Worm (Caenorhabditis elegans): ENCODE results near the gene C48B4.13.

DNA sequence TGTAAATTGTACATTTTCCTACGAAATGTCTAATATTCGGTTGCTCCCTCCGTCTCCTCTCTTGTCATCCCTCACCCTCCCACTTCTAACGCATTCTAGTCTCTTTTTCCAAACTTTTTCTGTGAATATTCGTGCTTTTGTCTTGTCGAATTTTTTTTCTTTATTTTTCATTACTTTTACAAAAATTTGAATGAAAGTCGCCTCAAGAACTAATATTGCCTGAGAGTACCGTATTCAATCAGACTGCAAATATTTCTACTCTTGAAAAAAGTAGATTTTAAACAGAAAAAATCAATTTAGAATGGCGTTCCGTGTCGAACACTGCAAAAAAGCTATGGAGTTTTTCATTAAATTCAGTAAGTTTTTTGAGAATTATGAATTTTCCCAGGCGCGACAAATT, 12.3 kb upstream of the C48B4.13 start, which contains the start of gene ZK1098.11:
- no peak for TF ChIP-seq W03F9.2 (tag; optimal IDR thresholded peaks at IDR 0.05)
- TF ChIP-seq him-1 (tag; optimal IDR thresholded peaks at IDR 0.05) = no peak
- TF ChIP-seq dao-5 (tag; optimal IDR thresholded peaks at IDR 0.05) = no peak
